Worm (Caenorhabditis elegans): Measurements from ENCODE around the gene grl-8.
A peak's percentile ranks its signal among the peaks of the same experiment; 100 is the strongest.

- peak in 1 of 2 experiments; percentile 34 for TF ChIP-seq unc-62 (GFP tag; optimal IDR thresholded peaks at IDR 0.05 in 1 of 2)
- no peak for TF ChIP-seq unc-62 (tag; optimal IDR thresholded peaks at IDR 0.05)
- no peak for TF ChIP-seq nhr-28 (tag; optimal IDR thresholded peaks at IDR 0.05)
- no peak for TF ChIP-seq unc-39 (tag; optimal IDR thresholded peaks at IDR 0.05)
- TF ChIP-seq lin-29 (GFP tag; IDR thresholded peaks at IDR 0.05) = no peak
- no peak for TF ChIP-seq T26A8.4 (GFP tag; IDR thresholded peaks at IDR 0.05)
- no peak for TF ChIP-seq ces-1 (GFP tag; optimal IDR thresholded peaks at IDR 0.05)
- no peak for TF ChIP-seq nhr-237 (tag; optimal IDR thresholded peaks at IDR 0.05)
- no peak for TF ChIP-seq mdl-1 (tag; optimal IDR thresholded peaks at IDR 0.05)
- TF ChIP-seq lin-39 (tag; optimal IDR thresholded peaks at IDR 0.05) = no peak
- no peak for TF ChIP-seq gei-8 (GFP tag; optimal IDR thresholded peaks at IDR 0.05)
- no peak for TF ChIP-seq ama-1 (optimal IDR thresholded peaks at IDR 0.05)
- TF ChIP-seq mes-2 (tag; optimal IDR thresholded peaks at IDR 0.05; ENCODE audit: poor library complexity, severe bottlenecking) = no peak
- TF ChIP-seq lsy-2 (tag; optimal IDR thresholded peaks at IDR 0.05) = no peak
- no peak for TF ChIP-seq ztf-11 (tag; optimal IDR thresholded peaks at IDR 0.05)
These were observed 1.3 kb downstream of the grl-8 start, which contains the start of gene grl-9 for ce11 chrV:6731594-6731993.
